Fruit fly (Drosophila melanogaster) whole organism, embryonic: ENCODE data around the gene kel.

ENCODE experiments used
- Ada2b ChIP-seq: fragments of 200-800 bp; sonication (Bioruptor generic); IDR thresholded peaks from 2 replicates; pipeline ENCODE4 v1.3.6; 2022; ENCODE audit warnings: missing biosample characterization, missing genetic modification characterization
- BtbVII ChIP-seq: fragments of 200-800 bp; sonication (Bioruptor generic); optimal IDR thresholded peaks from 3 replicates; lab custom pipeline; 2017; ENCODE audit warnings: missing biosample characterization, mild to moderate bottlenecking, missing genetic modification characterization
- CG12104 ChIP-seq: fragments of 200-800 bp; sonication (Bioruptor generic); optimal IDR thresholded peaks from 3 replicates; lab custom pipeline; 2016; ENCODE audit warnings: missing biosample characterization, missing genetic modification characterization
- CG12299 ChIP-seq: fragments of 200-800 bp; sonication (Bioruptor generic); optimal IDR thresholded peaks from 2 replicates; lab custom pipeline; 2018; ENCODE audit warnings: missing biosample characterization, mild to moderate bottlenecking, missing genetic modification characterization
- CG12659 ChIP-seq: fragments of 200-800 bp; sonication (Bioruptor generic); optimal IDR thresholded peaks from 3 replicates; lab custom pipeline; 2017; ENCODE audit warnings: mild to moderate bottlenecking, missing biosample characterization, missing genetic modification reagents, missing genetic modification characterization
- CG1603 ChIP-seq: fragments of 200-800 bp; sonication (Bioruptor generic); optimal IDR thresholded peaks from 2 replicates; lab custom pipeline; 2019; ENCODE audit warnings: missing biosample characterization, mild to moderate bottlenecking, missing genetic modification characterization, moderate library complexity
- CG18764 ChIP-seq: fragments of 200-800 bp; sonication (Bioruptor generic); optimal IDR thresholded peaks from 3 replicates; lab custom pipeline; 2016; ENCODE audit warnings: missing biosample characterization, missing genetic modification characterization
- CG30431 ChIP-seq: fragments of 200-800 bp; sonication (Bioruptor generic); optimal IDR thresholded peaks from 2 replicates; lab custom pipeline; 2017; ENCODE audit warnings: missing biosample characterization, missing genetic modification characterization
- CG31441 ChIP-seq: fragments of 200-800 bp; sonication (Bioruptor generic); IDR thresholded peaks from 2 replicates; pipeline ENCODE4 v1.3.6; 2022; ENCODE audit warnings: missing biosample characterization, missing genetic modification characterization
- CG3163 ChIP-seq: fragments of 200-800 bp; sonication (Bioruptor generic); optimal IDR thresholded peaks from 3 replicates; lab custom pipeline; 2016; ENCODE audit warnings: missing biosample characterization, missing genetic modification characterization
- CG3995 ChIP-seq: fragments of 200-800 bp; sonication (Bioruptor generic); optimal IDR thresholded peaks from 3 replicates; lab custom pipeline; 2016; ENCODE audit warnings: missing biosample characterization, missing genetic modification characterization
- CG4328 ChIP-seq: fragments of 200-800 bp; sonication (Bioruptor generic); optimal IDR thresholded peaks from 3 replicates; lab custom pipeline; 2017; ENCODE audit warnings: missing biosample characterization, missing genetic modification reagents, missing genetic modification characterization
- CG4820 ChIP-seq: fragments of 200-800 bp; sonication (Bioruptor generic); optimal IDR thresholded peaks from 3 replicates; lab custom pipeline; 2016; ENCODE audit warnings: missing biosample characterization, missing genetic modification characterization
- CG5953 ChIP-seq: fragments of 200-800 bp; sonication (Bioruptor generic); IDR thresholded peaks from 2 replicates; pipeline ENCODE4 v1.3.6; 2022; ENCODE audit warnings: missing biosample characterization, missing genetic modification characterization
- CG8089 ChIP-seq: fragments of 200-800 bp; sonication (Bioruptor generic); optimal IDR thresholded peaks from 3 replicates; lab custom pipeline; 2016; ENCODE audit warnings: missing biosample characterization, missing genetic modification characterization
- Camta ChIP-seq: fragments of 200-800 bp; sonication (Bioruptor generic); optimal IDR thresholded peaks from 2 replicates; lab custom pipeline; 2016; ENCODE audit warnings: missing biosample characterization, missing genetic modification characterization
- D19B ChIP-seq: fragments of 200-800 bp; sonication (Bioruptor generic); optimal IDR thresholded peaks from 2 replicates; lab custom pipeline; 2017; ENCODE audit warnings: missing biosample characterization, mild to moderate bottlenecking, missing genetic modification characterization
- Dref ChIP-seq: fragments of 200-800 bp; sonication (Bioruptor generic); IDR thresholded peaks from 2 replicates; pipeline ENCODE4 v1.3.6; 2022; ENCODE audit warnings: missing biosample characterization, missing genetic modification characterization
- Hey ChIP-seq: fragments of 200-800 bp; sonication (Bioruptor generic); optimal IDR thresholded peaks from 3 replicates; lab custom pipeline; 2018; ENCODE audit warnings: missing biosample characterization, mild to moderate bottlenecking, missing genetic modification characterization
- Mad ChIP-seq: fragments of 200-800 bp; sonication (Bioruptor generic); optimal IDR thresholded peaks from 2 replicates; lab custom pipeline; 2016; ENCODE audit warnings: missing biosample characterization, missing genetic modification characterization
- Med ChIP-seq: fragments of 200-800 bp; sonication (Bioruptor generic); peaks from one replicate; lab custom pipeline; 2016; ENCODE audit warnings: missing biosample characterization, missing genetic modification characterization, mild to moderate bottlenecking, inconsistent platforms, moderate library complexity
- Rx ChIP-seq: fragments of 200-800 bp; sonication (Bioruptor generic); IDR thresholded peaks from 2 replicates; pipeline ENCODE4 v1.3.6; 2022; ENCODE audit warnings: missing biosample characterization, missing genetic modification characterization
- Sox100B ChIP-seq: fragments of 200-800 bp; sonication (Bioruptor generic); optimal IDR thresholded peaks from 3 replicates; lab custom pipeline; 2018; ENCODE audit warnings: missing biosample characterization, mild to moderate bottlenecking, missing genetic modification characterization
- Trl ChIP-seq, 3 experiments: fragments of >200 bp in 2 of 3; fragments of 200-800 bp in 1 of 3; sonication (Bioruptor generic) in 1 of 3; optimal IDR thresholded peaks; 2 replicates in 1 of 3; 3 replicates in 2 of 3; lab custom pipeline; 2016 to 2017; ENCODE audit warnings: missing biosample characterization in 1 of 3, missing genetic modification characterization in 1 of 3
- Xrp1 ChIP-seq: fragments of 200-800 bp; sonication (Bioruptor generic); IDR thresholded peaks from 2 replicates; pipeline ENCODE4 v1.3.6; 2022; ENCODE audit warnings: missing biosample characterization, missing genetic modification characterization
- YL-1 ChIP-seq: fragments of 200-800 bp; sonication (Bioruptor generic); optimal IDR thresholded peaks from 3 replicates; lab custom pipeline; 2017; ENCODE audit warnings: missing biosample characterization, mild to moderate bottlenecking, missing genetic modification characterization
- abd-A ChIP-seq: fragments of 200-800 bp; sonication (Bioruptor generic); optimal IDR thresholded peaks from 3 replicates; lab custom pipeline; 2019; ENCODE audit warnings: missing biosample characterization, mild to moderate bottlenecking, missing genetic modification characterization, moderate library complexity
- eyg ChIP-seq: fragments of 200-800 bp; sonication (Bioruptor generic); optimal IDR thresholded peaks from 3 replicates; lab custom pipeline; 2016; ENCODE audit warnings: missing biosample characterization, missing genetic modification characterization
- fd96Cb ChIP-seq: fragments of 200-800 bp; sonication (Bioruptor generic); optimal IDR thresholded peaks from 2 replicates; lab custom pipeline; 2018; ENCODE audit warnings: missing biosample characterization, mild to moderate bottlenecking, missing genetic modification characterization, moderate library complexity
- ftz-f1 ChIP-seq: fragments of 200-800 bp; sonication (Bioruptor generic); optimal IDR thresholded peaks from 2 replicates; lab custom pipeline; 2016; ENCODE audit warnings: missing biosample characterization, missing genetic modification characterization
- kay ChIP-seq: fragments of 200-800 bp; sonication (Bioruptor generic); optimal IDR thresholded peaks from 2 replicates; lab custom pipeline; 2016; ENCODE audit warnings: missing biosample characterization, missing genetic modification characterization
- knrl ChIP-seq: fragments of 200-800 bp; sonication (Bioruptor generic); IDR thresholded peaks from 3 replicates; pipeline ENCODE4 v1.3.6; 2022; ENCODE audit warnings: missing biosample characterization, missing genetic modification characterization; ENCODE audit not compliant: partially characterized antibody
- mam ChIP-seq: fragments of 200-800 bp; sonication (Bioruptor generic); optimal IDR thresholded peaks from 3 replicates; lab custom pipeline; 2016; ENCODE audit warnings: missing biosample characterization, missing genetic modification characterization
- pnt ChIP-seq: fragments of 200-800 bp; sonication (Bioruptor generic); optimal IDR thresholded peaks from 3 replicates; lab custom pipeline; 2016; ENCODE audit warnings: missing biosample characterization, missing genetic modification characterization
- trem ChIP-seq: fragments of 200-800 bp; optimal IDR thresholded peaks from 3 replicates; lab custom pipeline; 2019; ENCODE audit warnings: missing biosample characterization, mild to moderate bottlenecking, missing genetic modification characterization, moderate library complexity
- ttk ChIP-seq: fragments of 200-800 bp; sonication (Bioruptor generic); IDR thresholded peaks from 2 replicates; pipeline ENCODE4 v2.1.2; 2022; ENCODE audit warnings: missing biosample characterization, missing genetic modification characterization
- tx ChIP-seq: fragments of 200-800 bp; sonication (Bioruptor generic); optimal IDR thresholded peaks from 2 replicates; lab custom pipeline; 2016; ENCODE audit warnings: missing biosample characterization, missing genetic modification characterization
- wek ChIP-seq: fragments of 200-800 bp; sonication (Bioruptor generic); optimal IDR thresholded peaks from 3 replicates; lab custom pipeline; 2018; ENCODE audit warnings: missing biosample characterization, mild to moderate bottlenecking, missing genetic modification characterization, moderate library complexity
- wor ChIP-seq: fragments of 200-800 bp; sonication (Bioruptor generic); IDR thresholded peaks from 2 replicates; pipeline ENCODE4 v1.3.6; 2022; ENCODE audit warnings: missing biosample characterization, missing genetic modification characterization
- z ChIP-seq: fragments of 200-800 bp; sonication (Bioruptor generic); IDR thresholded peaks from 3 replicates; pipeline ENCODE4 v1.3.6; 2022; ENCODE audit warnings: missing biosample characterization, missing genetic modification characterization

kel gene

dm6 chr2L:18158622-18159043 lies 20.8 kb upstream of the kel start (continued):
- TF ChIP-seq knrl (GFP tag; lab: Robert Waterston, UW) (peak; percentile 35; the same call in 1 of the 3 replicates), Dref (no peak), ftz-f1 (peak; percentile 6), tx (GFP tag; lab: Kevin White, UChicago) (no peak), Camta (GFP tag; lab: Kevin White, UChicago) (no peak), trem (tag; lab: Kevin White, UChicago) (peak; percentile 45), Sox100B (GFP tag; lab: Kevin White, UChicago) (no peak), BtbVII (GFP tag; lab: Kevin White, UChicago) (no peak), mam (GFP tag; lab: Kevin White, UChicago) (no peak), abd-A (tag; lab: Kevin White, UChicago) (no peak), CG12659 (GFP tag; lab: Kevin White, UChicago) (peak; percentile 46)

DNA sequence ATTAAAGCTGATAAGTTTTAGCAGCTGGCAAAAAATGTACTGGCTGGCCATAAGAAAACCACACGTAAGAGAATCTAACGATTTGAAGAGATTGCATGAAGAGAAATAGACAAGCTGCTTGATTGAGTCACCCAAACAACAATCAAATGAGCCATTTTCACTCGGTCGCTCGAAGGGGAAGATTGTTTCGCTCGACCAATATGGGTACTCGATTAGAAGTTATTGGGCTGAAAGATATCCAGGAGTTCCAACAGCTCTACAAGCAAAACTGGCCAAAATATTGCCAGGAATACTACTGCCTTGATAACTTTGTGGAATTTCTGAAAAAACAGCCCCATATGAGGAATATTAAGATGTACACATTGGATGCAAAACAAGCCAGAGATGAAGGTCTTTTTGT lies 18.0 kb upstream of the kel start, which contains the start of gene CG5783:
CG5783 (plus strand) TSS at position 167 of the 400 bp plus-strand sequence.
- TF ChIP-seq eyg: no peak
- no peak for TF ChIP-seq CG1603 (tag; lab: Kevin White, UChicago)
- TF ChIP-seq CG18764: no peak
- peak; percentile 7 to 27 for TF ChIP-seq Trl (optimal IDR thresholded peaks at IDR 0.05; lab: Kevin White, UChicago)
- no peak for TF ChIP-seq Trl (GFP tag; optimal IDR thresholded peaks at IDR 0.05; lab: Kevin White, UChicago)
- TF ChIP-seq CG3163: peak; percentile 66
- no peak for TF ChIP-seq CG3995 (GFP tag; lab: Kevin White, UChicago)
- no peak for TF ChIP-seq YL-1 (GFP tag; lab: Kevin White, UChicago)
- TF ChIP-seq CG5953: no peak
- no peak for TF ChIP-seq wek (GFP tag; lab: Kevin White, UChicago)
- TF ChIP-seq CG4820 (GFP tag; lab: Kevin White, UChicago): no peak
- TF ChIP-seq fd96Cb: no peak
- no peak for TF ChIP-seq pnt (GFP tag; lab: Kevin White, UChicago)
- no peak for TF ChIP-seq Rx (GFP tag; lab: Robert Waterston, UW)
- peak; percentile 73 for TF ChIP-seq z
- no peak for TF ChIP-seq Med (GFP tag; lab: Kevin White, UChicago)
- TF ChIP-seq CG30431 (GFP tag; lab: Kevin White, UChicago): no peak

DNA sequence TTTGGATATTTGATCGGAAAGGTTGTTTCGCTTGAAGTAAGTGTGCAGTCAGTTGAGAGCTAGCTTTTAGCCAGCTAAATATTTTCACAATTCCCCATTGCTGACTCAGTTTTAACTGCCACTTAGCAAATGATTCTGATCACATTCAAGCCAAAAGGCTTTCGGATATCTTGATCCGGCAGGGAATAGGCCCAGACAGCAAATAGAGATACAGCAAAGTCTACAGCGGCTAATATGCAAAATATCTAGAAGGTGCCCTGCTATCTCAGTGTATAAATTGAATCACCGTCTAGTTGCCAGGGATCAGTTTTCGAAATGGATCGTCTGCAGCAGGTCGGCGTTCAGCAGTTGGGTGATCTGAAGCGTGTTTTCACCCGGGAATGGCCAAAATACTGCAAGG lies 16.7 kb upstream of the kel start, which contains the start of gene CG15155:
CG15155 (plus strand) TSS at position 301 of the 400 bp plus-strand sequence.
- TF ChIP-seq ftz-f1: no peak
- TF ChIP-seq CG31441 (GFP tag; lab: Robert Waterston, UW): no peak
- no peak for TF ChIP-seq CG4328
- TF ChIP-seq Hey (tag; lab: Kevin White, UChicago): no peak
- TF ChIP-seq Ada2b: no peak
- no peak for TF ChIP-seq D19B (GFP tag; lab: Kevin White, UChicago)
- TF ChIP-seq wor (GFP tag; lab: Robert Waterston, UW): no peak
- no peak for TF ChIP-seq ttk (GFP tag; lab: Robert Waterston, UW)
- no peak for TF ChIP-seq Mad
- TF ChIP-seq CG12299 (tag; lab: Kevin White, UChicago): no peak
- no peak for TF ChIP-seq CG12104 (GFP tag; lab: Kevin White, UChicago)
- TF ChIP-seq Xrp1 (GFP tag; lab: Robert Waterston, UW): no peak
- TF ChIP-seq CG8089 (GFP tag; lab: Kevin White, UChicago): no peak
- TF ChIP-seq kay (GFP tag; lab: Kevin White, UChicago): no peak
